Worm (Caenorhabditis elegans) whole organism, L4/young adult: ENCODE results near the gene sam-4.

Source experiments
- W03F9.2 ChIP-seq: fragments of 150-350 bp; optimal IDR thresholded peaks from 2 replicates; lab custom pipeline; 2014; ENCODE audit warnings: missing biosample characterization, missing genetic modification characterization
- dao-5 ChIP-seq: sonication (generic microtip); optimal IDR thresholded peaks from 2 replicates; lab custom pipeline; 2016; ENCODE audit warnings: missing genotype, missing genetic modification characterization, moderate library complexity, missing compliant biosample characterization
- him-1 ChIP-seq: sonication (generic microtip); optimal IDR thresholded peaks from 2 replicates; lab custom pipeline; 2016; ENCODE audit warnings: missing genotype, missing genetic modification reagents, missing genetic modification characterization, missing compliant biosample characterization

sam-4 gene

DNA sequence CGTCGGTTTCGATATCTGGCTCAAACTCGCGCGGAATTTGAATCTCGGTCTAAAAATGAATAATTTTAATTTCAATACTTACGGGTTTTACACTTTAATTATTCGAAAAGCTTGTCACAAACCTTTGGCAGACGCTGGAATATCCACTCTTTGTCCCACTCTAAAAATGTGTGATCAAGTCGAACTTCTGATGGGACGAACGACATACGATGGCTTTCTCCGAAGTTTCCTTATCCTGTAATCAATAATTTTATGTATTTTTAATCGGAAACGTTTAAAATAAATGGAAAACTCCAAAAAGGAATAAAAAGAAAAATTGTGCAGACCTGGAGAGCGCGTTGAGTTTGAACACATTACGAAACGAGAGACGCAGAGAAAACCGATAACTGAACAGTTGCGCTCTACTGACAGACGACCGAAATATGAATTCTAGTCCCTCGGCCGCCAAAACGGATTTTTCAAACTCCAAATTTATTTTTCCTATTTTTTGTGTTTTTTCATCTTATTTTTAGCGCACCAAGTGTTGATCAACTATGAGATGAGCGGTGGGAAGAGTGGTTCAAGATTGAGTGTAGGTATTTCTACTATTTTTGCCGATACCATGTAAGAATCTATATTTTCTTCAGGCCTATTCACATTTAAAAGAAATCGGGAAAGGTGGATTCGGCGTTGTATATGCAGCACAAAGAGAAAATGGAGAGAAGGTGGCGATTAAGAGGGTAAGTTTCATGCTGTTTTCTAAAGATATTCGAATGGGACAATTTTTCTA lies at the start of gene sam-4, which contains the start of the genes F59E12.17 and zyg-1:
Gene sam-4 (minus strand): TSS at position 51 of the 769 bp plus-strand sequence.
Gene F59E12.17 (minus strand): TSS at position 235 of the 769 bp plus-strand sequence.
Gene zyg-1 (plus strand): TSS at position 513 of the 769 bp plus-strand sequence.
- TF ChIP-seq him-1 (no peak), dao-5 (tag; lab: Kevin White, UChicago) (no peak), W03F9.2 (tag; lab: Kevin White, UChicago) (peak; percentile 74)

DNA sequence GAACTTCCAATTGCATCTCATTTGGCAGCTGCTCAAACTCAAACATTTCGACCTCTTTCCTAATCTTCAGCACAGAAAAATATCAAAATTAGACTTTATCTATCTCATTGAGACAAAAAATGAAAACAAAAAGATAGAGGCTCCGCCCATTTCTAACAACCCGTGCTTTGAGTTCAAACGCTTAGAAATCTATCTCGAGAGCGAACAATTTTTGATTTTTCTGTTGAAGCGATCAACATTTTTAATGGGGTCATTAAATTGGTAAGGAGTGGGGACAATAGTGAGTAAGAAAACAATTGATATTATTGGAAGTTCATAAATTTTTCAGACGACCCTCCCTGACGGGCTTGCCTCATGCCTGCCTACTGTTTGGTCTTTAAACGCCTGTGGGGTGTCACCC lies 49.8 kb upstream of the sam-4 start, which contains the start of the genes C25H3.10 and C25H3.1:
Gene C25H3.10 (minus strand): TSS at position 101 of the 400 bp plus-strand sequence.
Gene C25H3.1 (plus strand): TSS at position 203 of the 400 bp plus-strand sequence.
- TF ChIP-seq W03F9.2 (tag; lab: Kevin White, UChicago) (no peak), dao-5 (tag; lab: Kevin White, UChicago) (no peak), him-1 (no peak)

DNA sequence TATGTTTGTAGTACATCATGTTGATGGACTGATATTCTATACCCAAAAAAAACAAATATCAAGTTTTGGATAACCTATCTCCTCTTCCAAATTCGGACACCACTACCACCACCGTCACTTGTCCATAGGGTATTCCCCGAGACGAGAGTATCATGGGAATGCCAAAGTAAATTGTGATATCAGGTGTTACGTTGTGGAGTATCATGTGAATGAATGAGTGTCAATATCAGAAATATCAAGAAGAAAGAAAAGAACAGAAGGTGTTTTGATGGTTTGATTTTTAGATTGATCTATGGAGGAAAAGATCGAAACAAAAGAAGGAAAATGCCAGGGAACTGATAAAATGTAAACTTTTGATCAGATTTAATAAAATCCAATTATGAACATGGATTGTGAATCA lies 49.2 kb upstream of the sam-4 start:
- TF ChIP-seq him-1 (no peak), dao-5 (tag; lab: Kevin White, UChicago) (no peak), W03F9.2 (tag; lab: Kevin White, UChicago) (no peak)

DNA sequence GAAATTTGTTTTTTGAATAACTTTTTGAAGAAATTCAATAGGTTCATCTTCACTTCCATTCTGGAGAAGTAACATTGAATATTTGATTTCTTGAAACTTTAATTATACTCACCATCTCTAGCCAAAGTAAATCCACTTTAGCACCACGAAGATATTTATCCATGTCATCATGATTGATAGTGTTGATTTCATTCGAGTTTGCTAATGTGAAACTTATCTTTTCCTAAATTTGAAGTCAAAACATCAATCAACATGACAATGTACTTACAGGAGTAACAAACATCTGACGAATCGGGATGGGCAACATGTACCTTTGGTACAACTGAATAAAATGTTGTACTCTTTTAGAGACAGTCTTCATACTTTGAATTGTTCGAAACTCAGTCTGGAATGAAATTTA lies 48.3 kb upstream of the sam-4 start:
- no peak for TF ChIP-seq him-1
- no peak for TF ChIP-seq W03F9.2 (tag; lab: Kevin White, UChicago)
- no peak for TF ChIP-seq dao-5 (tag; lab: Kevin White, UChicago)

DNA sequence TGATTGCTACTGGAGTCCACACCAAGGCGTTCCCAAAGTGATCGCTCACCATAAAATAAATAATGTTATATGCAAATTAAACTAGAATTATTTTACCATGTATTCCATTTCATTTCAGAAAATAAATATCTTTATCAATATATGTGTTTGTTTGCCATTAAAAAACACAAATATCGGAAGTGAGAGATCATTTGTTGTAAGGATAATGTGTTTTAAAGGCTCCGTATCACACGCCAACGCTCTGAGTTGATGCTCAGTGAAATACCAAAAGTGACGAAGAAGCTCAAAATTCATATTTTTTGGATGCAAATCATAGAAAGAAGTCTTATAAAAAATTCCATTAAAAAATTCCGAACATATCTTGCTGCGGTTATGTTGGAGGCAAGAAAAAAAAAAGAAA lies 47.1 kb upstream of the sam-4 start:
- TF ChIP-seq W03F9.2 (tag; lab: Kevin White, UChicago): no peak
- TF ChIP-seq dao-5 (tag; lab: Kevin White, UChicago): no peak
- TF ChIP-seq him-1: no peak

DNA sequence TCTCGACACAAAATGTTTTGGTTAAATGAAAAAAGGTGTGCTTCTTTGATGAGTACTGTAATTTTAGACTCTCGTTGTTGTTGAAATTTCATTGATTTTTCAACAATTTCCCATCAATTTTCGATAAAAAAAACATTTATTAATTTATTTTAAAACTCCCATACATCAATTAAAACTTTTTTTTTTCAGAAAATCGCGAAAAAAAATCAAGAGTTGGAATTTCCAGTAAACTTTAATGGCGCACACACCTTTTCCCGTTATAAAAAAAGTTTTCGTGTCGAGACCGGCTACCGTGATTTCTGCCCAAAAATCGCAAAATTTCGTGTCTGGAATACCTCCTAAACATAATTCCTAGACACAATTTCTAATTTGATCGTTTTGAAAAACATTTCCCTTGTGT lies 45.7 kb upstream of the sam-4 start, which contains the start of gene C25H3.14:
Gene C25H3.14 (plus strand): TSS at position 301 of the 400 bp plus-strand sequence.
- TF ChIP-seq him-1: no peak
- TF ChIP-seq W03F9.2 (tag; lab: Kevin White, UChicago): no peak
- no peak for TF ChIP-seq dao-5 (tag; lab: Kevin White, UChicago)

DNA sequence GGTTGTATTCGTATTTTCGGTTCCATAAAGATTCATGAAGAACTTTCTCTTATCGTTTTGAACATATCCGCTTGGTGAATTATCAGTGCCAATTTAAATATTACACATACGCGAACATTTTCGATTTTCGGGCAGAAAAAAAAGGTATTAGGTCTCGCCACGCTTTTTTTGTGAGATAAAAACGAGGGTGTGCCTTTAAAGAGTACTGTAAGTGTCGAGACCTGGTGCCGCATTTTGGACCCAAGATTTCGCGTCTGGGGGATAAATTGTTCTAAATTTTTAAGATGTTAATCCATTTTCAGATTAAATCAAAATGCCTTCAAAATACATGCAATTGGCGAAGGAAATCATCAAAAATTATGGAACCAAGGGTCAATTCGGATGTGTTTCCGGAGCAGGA lies 44.8 kb upstream of the sam-4 start, which contains the start of gene C25H3.3:
Gene C25H3.3 (plus strand): TSS at position 301 of the 400 bp plus-strand sequence.
- TF ChIP-seq him-1 (no peak), dao-5 (tag; lab: Kevin White, UChicago) (no peak), W03F9.2 (tag; lab: Kevin White, UChicago) (no peak)

DNA sequence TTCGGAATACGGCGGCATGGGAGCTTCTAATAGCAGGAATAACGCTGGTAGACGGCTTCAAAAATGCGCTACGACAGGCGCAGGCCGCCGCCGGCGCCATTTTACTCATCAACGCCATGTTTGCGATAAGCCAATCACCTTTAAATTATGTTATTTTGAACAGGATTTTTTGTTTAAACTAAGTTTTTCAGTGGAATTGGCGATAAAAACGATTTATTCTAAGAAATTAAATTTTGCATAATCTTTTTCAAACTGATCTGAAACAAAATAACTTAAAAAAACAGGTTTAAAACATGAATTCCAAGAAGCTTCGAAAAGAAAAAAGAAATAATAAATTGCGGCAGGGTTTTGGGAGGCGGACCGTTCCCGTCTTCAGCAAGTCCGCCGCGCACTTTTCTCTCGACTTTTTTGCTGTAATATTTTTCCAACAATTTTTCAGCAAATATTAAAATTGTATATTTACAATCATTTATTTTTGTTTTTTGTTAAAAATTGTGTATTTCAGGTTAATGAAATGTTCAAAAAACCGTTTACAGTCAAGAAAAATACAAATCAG lies 42.2 kb upstream of the sam-4 start, which contains the start of the genes ndub-5 and eif-2D:
Gene ndub-5 (minus strand): TSS at position 138 of the 556 bp plus-strand sequence.
Gene eif-2D (plus strand): TSS at position 506 of the 556 bp plus-strand sequence.
- TF ChIP-seq him-1 (no peak), dao-5 (tag; lab: Kevin White, UChicago) (no peak), W03F9.2 (tag; lab: Kevin White, UChicago) (no peak)

DNA sequence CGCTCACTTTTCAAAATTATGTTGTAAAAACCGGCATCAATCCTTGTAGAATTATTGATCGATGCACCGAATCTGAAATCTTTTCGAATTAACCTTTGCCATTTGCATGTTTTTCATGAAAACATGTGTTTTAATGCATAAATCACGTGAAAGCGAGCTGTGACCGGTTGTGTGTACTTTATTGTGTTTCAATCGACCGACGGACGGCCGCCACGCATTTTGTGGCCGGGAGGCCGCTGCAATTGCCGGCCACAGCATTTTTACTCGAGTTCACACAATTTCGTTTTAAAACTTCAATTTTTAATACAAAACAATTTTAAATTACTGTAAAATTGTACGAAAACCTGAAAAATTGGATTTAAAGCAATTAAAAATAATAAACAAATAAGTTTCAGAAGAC lies 39.9 kb upstream of the sam-4 start, which contains the start of gene C25H3.11:
Gene C25H3.11 (minus strand): TSS at position 82 of the 400 bp plus-strand sequence.
- TF ChIP-seq W03F9.2 (tag; lab: Kevin White, UChicago) (no peak), dao-5 (tag; lab: Kevin White, UChicago) (no peak), him-1 (no peak)

DNA sequence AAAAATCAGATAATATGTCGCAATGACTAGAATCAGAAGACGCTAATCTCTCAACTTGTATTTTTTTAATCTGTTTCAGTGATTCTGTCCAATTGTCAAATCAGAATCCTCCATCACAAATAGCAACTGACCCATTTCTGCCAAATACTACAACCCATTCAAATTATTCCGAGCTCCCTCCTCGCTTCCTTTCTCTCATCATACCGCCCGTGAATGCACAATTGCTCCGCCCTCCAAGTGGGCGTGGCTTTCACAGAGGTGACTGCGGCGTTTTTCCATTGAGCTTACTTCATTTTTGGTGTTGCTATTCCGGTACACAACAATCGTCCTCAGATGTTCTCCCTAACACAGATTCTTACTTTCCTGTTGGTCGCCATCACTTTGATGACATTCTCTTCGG lies 31.6 kb upstream of the sam-4 start, which contains the start of gene flp-27:
Gene flp-27 (plus strand): TSS at position 301 of the 400 bp plus-strand sequence.
- TF ChIP-seq dao-5 (tag; lab: Kevin White, UChicago) (no peak), W03F9.2 (tag; lab: Kevin White, UChicago) (no peak), him-1 (no peak)

DNA sequence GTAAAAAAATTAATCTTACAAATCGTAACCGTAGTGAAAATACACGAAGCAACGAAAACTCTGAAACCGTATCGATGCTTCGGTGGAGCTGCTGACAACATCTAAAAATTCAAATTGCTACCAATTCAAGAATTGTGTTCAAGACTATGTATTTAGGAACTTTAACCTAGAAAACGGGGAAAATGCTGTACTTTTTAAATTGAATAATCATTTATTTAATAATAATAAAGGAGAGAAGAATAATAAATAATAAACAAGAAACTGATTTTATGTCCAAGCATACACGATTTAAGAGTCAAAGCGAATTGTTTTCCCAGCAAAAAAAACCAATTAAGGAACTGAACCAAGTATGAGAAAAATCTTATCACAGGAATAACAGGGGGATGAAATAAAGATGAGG lies 20.5 kb upstream of the sam-4 start, which contains the start of gene C25H3.17:
Gene C25H3.17 (minus strand): TSS at position 101 of the 400 bp plus-strand sequence.
- no peak for TF ChIP-seq dao-5 (tag; lab: Kevin White, UChicago)
- TF ChIP-seq him-1: no peak
- no peak for TF ChIP-seq W03F9.2 (tag; lab: Kevin White, UChicago)

DNA sequence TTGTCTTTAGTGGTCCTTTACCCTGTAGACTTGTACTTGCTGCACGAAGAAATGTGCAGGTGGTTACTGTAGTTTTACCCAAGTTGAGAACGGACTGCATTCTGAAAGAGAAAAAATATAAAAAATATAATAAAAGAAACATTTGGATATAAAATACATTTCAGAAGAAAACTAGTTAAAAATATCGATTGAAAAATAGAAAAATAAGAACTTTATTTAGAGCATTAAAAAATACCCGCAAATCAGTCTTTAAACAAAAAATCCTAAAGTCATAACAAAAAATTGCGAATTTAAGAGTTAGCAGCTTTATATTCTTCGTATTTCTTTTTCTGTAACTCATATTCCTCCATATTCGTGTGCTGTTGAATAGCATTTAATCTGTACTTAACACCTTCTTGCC lies 19.7 kb upstream of the sam-4 start, which contains the start of gene C25H3.7:
Gene C25H3.7 (minus strand): TSS at position 101 of the 400 bp plus-strand sequence.
- no peak for TF ChIP-seq W03F9.2 (tag; lab: Kevin White, UChicago)
- TF ChIP-seq dao-5 (tag; lab: Kevin White, UChicago): no peak
- no peak for TF ChIP-seq him-1

DNA sequence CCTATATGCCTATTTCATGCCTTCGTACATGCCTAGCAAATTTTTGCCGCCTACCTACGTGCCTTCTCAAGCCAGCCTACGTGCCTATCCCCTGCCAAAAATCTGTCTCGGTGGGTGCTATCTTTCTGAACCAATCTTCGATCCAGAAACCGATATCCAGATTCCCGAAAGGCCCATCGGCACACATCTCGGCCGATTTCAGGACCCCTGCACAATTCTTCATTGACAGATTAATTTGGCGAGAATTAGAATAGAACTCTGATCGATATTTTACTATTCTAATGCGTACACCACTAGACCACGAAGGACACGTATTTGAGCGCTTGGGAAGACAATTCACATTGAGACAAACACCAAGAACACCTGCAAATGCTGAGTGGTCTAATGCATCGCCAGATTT lies 18.5 kb upstream of the sam-4 start:
- TF ChIP-seq him-1 (no peak), W03F9.2 (tag; lab: Kevin White, UChicago) (no peak), dao-5 (tag; lab: Kevin White, UChicago) (no peak)
